Worm (Caenorhabditis elegans): Measurements from ENCODE around the gene C37C3.17.

- no peak for TF ChIP-seq dve-1 (tag; optimal IDR thresholded peaks at IDR 0.05; ENCODE audit: insufficient read depth)
- no peak for TF ChIP-seq egl-27 (tag; optimal IDR thresholded peaks at IDR 0.05)
- TF ChIP-seq pqm-1 (tag; optimal IDR thresholded peaks at IDR 0.05), result no peak
- no peak for TF ChIP-seq lsy-2 (tag; optimal IDR thresholded peaks at IDR 0.05)
- TF ChIP-seq ztf-11 (tag; optimal IDR thresholded peaks at IDR 0.05), result no peak
- TF ChIP-seq nhr-237 (tag; optimal IDR thresholded peaks at IDR 0.05), result no peak
- no peak for TF ChIP-seq ZK546.5 (tag; optimal IDR thresholded peaks at IDR 0.05)
- TF ChIP-seq skn-1 (tag; optimal IDR thresholded peaks at IDR 0.05), result no peak
- TF ChIP-seq set-16 (GFP tag; IDR thresholded peaks at IDR 0.05), result peak; percentile 38; the same call in 1 of the 2 replicates
- TF ChIP-seq fkh-10 (GFP tag; optimal IDR thresholded peaks at IDR 0.05), result no peak
- TF ChIP-seq nhr-11 (tag; optimal IDR thresholded peaks at IDR 0.05), result no peak
- no peak for TF ChIP-seq sdz-12 (GFP tag; optimal IDR thresholded peaks at IDR 0.05)
Observed at ce11 chrV:7856641-7857040, 5.1 kb downstream of the C37C3.17 start.
